Worm (Caenorhabditis elegans) whole organism, L2 larva: Measurements from ENCODE around the gene fbxa-69.
A peak's percentile ranks its signal among the peaks of the same experiment; 100 is the strongest.

Source experiments
- R02D3.7 ChIP-seq: fragments of 150-350 bp; optimal IDR thresholded peaks from 2 replicates; lab custom pipeline; 2014; ENCODE audit warnings: missing biosample characterization, missing genetic modification characterization
- Y55F3AM.14 ChIP-seq: fragments of 200-800 bp; sonication (Bioruptor generic); optimal IDR thresholded peaks from 2 replicates; lab custom pipeline; 2018; ENCODE audit warnings: mild to moderate bottlenecking, missing genetic modification characterization, missing compliant biosample characterization
- ZK546.5 ChIP-seq: sonication (generic microtip); optimal IDR thresholded peaks from 2 replicates; lab custom pipeline; 2017; ENCODE audit warnings: missing biosample characterization, missing genetic modification characterization
- aly-2 ChIP-seq: fragments of 150-350 bp; optimal IDR thresholded peaks from 2 replicates; lab custom pipeline; 2014; ENCODE audit warnings: missing biosample characterization, missing genetic modification characterization
- blmp-1 ChIP-seq: sonication (generic microtip); optimal IDR thresholded peaks from 2 replicates; lab custom pipeline; 2017; ENCODE audit warnings: missing genetic modification characterization, mild to moderate bottlenecking, missing compliant biosample characterization, antibody characterized with exemption, moderate library complexity; ENCODE audit not compliant: insufficient read depth
- crh-2 ChIP-seq: sonication (generic microtip); optimal IDR thresholded peaks from 2 replicates; lab custom pipeline; 2017; ENCODE audit warnings: missing biosample characterization, missing genetic modification characterization
- lin-39 ChIP-seq: fragments of 150-350 bp; optimal IDR thresholded peaks from 2 replicates; lab custom pipeline; 2014; ENCODE audit warnings: missing biosample characterization, missing genetic modification reagents, missing genetic modification characterization
- mbf-1 ChIP-seq: sonication (generic microtip); optimal IDR thresholded peaks from 2 replicates; lab custom pipeline; 2017; ENCODE audit warnings: missing biosample characterization, missing genetic modification characterization
- nhr-11 ChIP-seq: fragments of 150-350 bp; optimal IDR thresholded peaks from 2 replicates; lab custom pipeline; 2014; ENCODE audit warnings: missing biosample characterization, missing genetic modification characterization
- nhr-129 ChIP-seq: fragments of 150-350 bp; optimal IDR thresholded peaks from 2 replicates; lab custom pipeline; 2014; ENCODE audit warnings: missing biosample characterization, missing genetic modification characterization
- nhr-23 ChIP-seq: fragments of 150-350 bp; optimal IDR thresholded peaks from 2 replicates; lab custom pipeline; 2014; ENCODE audit warnings: missing biosample characterization, missing genetic modification reagents, missing genetic modification characterization
- peb-1 ChIP-seq: fragments of 150-350 bp; optimal IDR thresholded peaks from 2 replicates; lab custom pipeline; 2014; ENCODE audit warnings: missing biosample characterization, missing genetic modification characterization
- sem-4 ChIP-seq: fragments of 150-350 bp; optimal IDR thresholded peaks from 2 replicates; lab custom pipeline; 2014; ENCODE audit warnings: missing biosample characterization, missing genetic modification reagents, missing genetic modification characterization
- skn-1 ChIP-seq: sonication (generic microtip); optimal IDR thresholded peaks from 2 replicates; lab custom pipeline; 2017; ENCODE audit warnings: missing biosample characterization, missing genetic modification characterization
- sma-3 ChIP-seq: sonication (generic microtip); optimal IDR thresholded peaks from 2 replicates; lab custom pipeline; 2016; ENCODE audit warnings: missing genetic modification reagents, missing genetic modification characterization, missing compliant biosample characterization
- sma-9 ChIP-seq, 2 experiments: fragments of 150-350 bp in 1 of 2; sonication (generic microtip) in 1 of 2; optimal IDR thresholded peaks; 2 replicates each; lab custom pipeline; 2014 to 2016; ENCODE audit warnings: missing genetic modification characterization in 2 of 2, mild to moderate bottlenecking in 1 of 2, missing biosample characterization in 1 of 2, missing compliant biosample characterization in 1 of 2, missing genetic modification reagents in 1 of 2, moderate library complexity in 1 of 2
- unc-55 ChIP-seq: fragments of 150-350 bp; sonication (generic microtip); optimal IDR thresholded peaks from 3 replicates; lab custom pipeline; 2014; ENCODE audit warnings: missing biosample characterization, missing genetic modification reagents, missing genetic modification characterization
- zag-1 ChIP-seq: fragments of 150-350 bp; optimal IDR thresholded peaks from 2 replicates; lab custom pipeline; 2014; ENCODE audit warnings: missing biosample characterization, missing genetic modification characterization

Gene fbxa-69

ce11 chrV:15766122-15766594 is 49.6 kb downstream of the fbxa-69 start, which contains the start of the genes haf-3 and F57A10.2 (continued):
- TF ChIP-seq R02D3.7 (peak; percentile 72), nhr-129 (tag; lab: Kevin White, UChicago) (peak; percentile 78), ZK546.5 (tag; lab: Kevin White, UChicago) (no peak), blmp-1 (tag; lab: Kevin White, UChicago) (peak; percentile 9), peb-1 (tag; lab: Kevin White, UChicago) (no peak), nhr-11 (tag; lab: Kevin White, UChicago) (no peak), crh-2 (tag; lab: Kevin White, UChicago) (peak; percentile 94), nhr-23 (tag; lab: Kevin White, UChicago) (no peak), zag-1 (tag; lab: Kevin White, UChicago) (peak; percentile 67), sma-9 (GFP tag; optimal IDR thresholded peaks at IDR 0.05; lab: Kevin White, UChicago) (peak; percentile 95), sma-9 (tag; optimal IDR thresholded peaks at IDR 0.05; lab: Kevin White, UChicago) (no peak), sem-4 (tag; lab: Kevin White, UChicago) (peak; percentile 83), lin-39 (no peak), sma-3 (GFP tag; lab: Kevin White, UChicago) (peak; percentile 92), unc-55 (GFP tag; lab: Kevin White, UChicago) (peak; percentile 94), mbf-1 (tag; lab: Kevin White, UChicago) (no peak), Y55F3AM.14 (GFP tag; lab: Kevin White, UChicago) (peak; percentile 37), aly-2 (no peak), skn-1 (tag; lab: Kevin White, UChicago) (no peak)
